Comparison of ENCODE assay signal across 1 fruit fly cellular context in the genomic region with DNA sequence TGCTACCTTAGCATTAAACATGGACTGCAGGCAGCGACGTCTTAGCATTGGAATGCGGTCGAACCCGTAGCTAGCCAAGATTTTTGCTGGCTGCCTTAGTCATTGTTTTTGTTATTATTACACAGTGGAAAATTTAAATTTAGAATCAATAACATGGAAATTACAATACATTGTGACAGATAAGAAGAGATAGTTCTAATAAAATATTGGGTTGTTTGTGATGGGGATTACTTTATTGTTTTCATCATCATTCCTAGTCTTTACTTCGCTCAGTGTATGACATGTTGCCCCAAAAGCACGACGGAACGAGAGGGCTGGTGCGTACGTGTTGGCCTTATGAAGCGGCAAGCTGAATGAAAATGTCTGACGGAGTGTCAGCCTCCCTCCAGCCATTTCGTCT.
TF ChIP-seq lines count a peak whose summit lies in the region.

No protein-coding gene starts in this region.

TF ChIP-seq in whole organism, embryonic, 481 proteins besides CTCF, POLR2A, EP300 and RAD21 (continued from another document and continues in another):
- no peak for TF ChIP-seq Trl (optimal IDR thresholded peaks at IDR 0.05; lab: Kevin White, UChicago)
- TF ChIP-seq Trl (GFP tag; optimal IDR thresholded peaks at IDR 0.05; lab: Kevin White, UChicago) = peak; percentile 83
- TF ChIP-seq psq (GFP tag; optimal IDR thresholded peaks at IDR 0.05; lab: Kevin White, UChicago) = no peak
- peak; percentile 66 for TF ChIP-seq pb (GFP tag; optimal IDR thresholded peaks at IDR 0.05; lab: Kevin White, UChicago)
- TF ChIP-seq PHDP (tag; optimal IDR thresholded peaks at IDR 0.05; lab: Kevin White, UChicago) = peak; percentile 84
- peak in 1 of 2 experiments; percentile 89 for TF ChIP-seq bsh (GFP tag; optimal IDR thresholded peaks at IDR 0.05; lab: Kevin White, UChicago)
- peak; percentile 48 for TF ChIP-seq tio (GFP tag; optimal IDR thresholded peaks at IDR 0.05; lab: Kevin White, UChicago)
- peak; percentile 52 for TF ChIP-seq CG7271 (tag; optimal IDR thresholded peaks at IDR 0.05; lab: Kevin White, UChicago)
- peak; percentile 68; the same call in 1 of the 2 replicates for TF ChIP-seq NFAT (GFP tag; IDR thresholded peaks at IDR 0.05; lab: Robert Waterston, UW)
- peak; percentile 85 for TF ChIP-seq esg (GFP tag; conservative IDR thresholded peaks at IDR 0.05; lab: Robert Waterston, UW)
- TF ChIP-seq Xbp1 (GFP tag; optimal IDR thresholded peaks at IDR 0.05; lab: Kevin White, UChicago) = peak; percentile 85
- TF ChIP-seq D19A (tag; optimal IDR thresholded peaks at IDR 0.05; lab: Kevin White, UChicago) = peak; percentile 75
- TF ChIP-seq CG33213 (GFP tag; optimal IDR thresholded peaks at IDR 0.05; lab: Kevin White, UChicago) = peak; percentile 74
- peak; percentile 79 for TF ChIP-seq tin (GFP tag; optimal IDR thresholded peaks at IDR 0.05; lab: Kevin White, UChicago)
- TF ChIP-seq Blimp-1 (GFP tag; optimal IDR thresholded peaks at IDR 0.05; lab: Kevin White, UChicago) = peak; percentile 77
- TF ChIP-seq CG11560 (tag; IDR thresholded peaks at IDR 0.05; lab: Robert Waterston, UW) = peak; percentile 62; the same call in 1 of the 3 replicates
- peak; percentile 88 for TF ChIP-seq CG14441 (GFP tag; IDR thresholded peaks at IDR 0.05; lab: Robert Waterston, UW)
- peak in 1 of 2 experiments; percentile 16 for TF ChIP-seq crp (GFP tag; optimal IDR thresholded peaks at IDR 0.05; lab: Kevin White, UChicago)
- TF ChIP-seq CG11093 (GFP tag; IDR thresholded peaks at IDR 0.05; lab: Robert Waterston, UW) = peak; percentile 76; the same call in 1 of the 3 replicates
- no peak for TF ChIP-seq unc-4 (GFP tag; IDR thresholded peaks at IDR 0.05; lab: Robert Waterston, UW; ENCODE audit: partially characterized antibody)
- TF ChIP-seq fd96Cb (tag; optimal IDR thresholded peaks at IDR 0.05; lab: Kevin White, UChicago) = peak; percentile 84
- peak; percentile 82 for TF ChIP-seq caup (GFP tag; optimal IDR thresholded peaks at IDR 0.05; lab: Kevin White, UChicago; ENCODE audit: severe bottlenecking)
- TF ChIP-seq shn (GFP tag; optimal IDR thresholded peaks at IDR 0.05; lab: Kevin White, UChicago) = peak; percentile 62
- TF ChIP-seq gcm2 (GFP tag; optimal IDR thresholded peaks at IDR 0.05; lab: Kevin White, UChicago) = peak; percentile 7
- peak; percentile 89 for TF ChIP-seq H2.0 (GFP tag; IDR thresholded peaks at IDR 0.05; lab: Robert Waterston, UW)
- peak; percentile 59 for TF ChIP-seq Max (GFP tag; optimal IDR thresholded peaks at IDR 0.05; lab: Kevin White, UChicago)
- peak; percentile 83 for TF ChIP-seq salm (tag; optimal IDR thresholded peaks at IDR 0.05; lab: Kevin White, UChicago)
- no peak for TF ChIP-seq CG17186 (GFP tag; optimal IDR thresholded peaks at IDR 0.05; lab: Kevin White, UChicago)
- TF ChIP-seq bigmax (GFP tag; optimal IDR thresholded peaks at IDR 0.05; lab: Kevin White, UChicago) = no peak
- peak; percentile 48 for TF ChIP-seq CG12155 (GFP tag; optimal IDR thresholded peaks at IDR 0.05; lab: Kevin White, UChicago)
- peak; percentile 51; the same call in 1 of the 3 replicates for TF ChIP-seq Optix (GFP tag; IDR thresholded peaks at IDR 0.05; lab: Robert Waterston, UW)
- peak; percentile 42 for TF ChIP-seq CG30020 (tag; optimal IDR thresholded peaks at IDR 0.05; lab: Kevin White, UChicago)
- peak; percentile 94 for TF ChIP-seq CG15269 (tag; optimal IDR thresholded peaks at IDR 0.05; lab: Kevin White, UChicago)
- TF ChIP-seq CG11723 (GFP tag; optimal IDR thresholded peaks at IDR 0.05; lab: Kevin White, UChicago) = peak; percentile 77
- TF ChIP-seq nom (GFP tag; optimal IDR thresholded peaks at IDR 0.05; lab: Kevin White, UChicago) = peak; percentile 88
- TF ChIP-seq ci (GFP tag; IDR thresholded peaks at IDR 0.05; lab: Robert Waterston, UW) = peak; percentile 94
- TF ChIP-seq stwl (tag; optimal IDR thresholded peaks at IDR 0.05; lab: Kevin White, UChicago) = no peak
- peak; percentile 81 for TF ChIP-seq lilli (GFP tag; optimal IDR thresholded peaks at IDR 0.05; lab: Kevin White, UChicago)
- TF ChIP-seq B-H1 (GFP tag; IDR thresholded peaks at IDR 0.05; lab: Robert Waterston, UW) = peak; percentile 76
- TF ChIP-seq fd3F (GFP tag; optimal IDR thresholded peaks at IDR 0.05; lab: Kevin White, UChicago) = peak; percentile 77
- no peak for TF ChIP-seq CG13894 (tag; optimal IDR thresholded peaks at IDR 0.05; lab: Kevin White, UChicago)
- TF ChIP-seq CG9817 (tag; optimal IDR thresholded peaks at IDR 0.05; lab: Kevin White, UChicago) = peak; percentile 86
- peak; percentile 78 for TF ChIP-seq slp2 (GFP tag; optimal IDR thresholded peaks at IDR 0.05; lab: Kevin White, UChicago)
- no peak for TF ChIP-seq hth (optimal IDR thresholded peaks at IDR 0.05; lab: Kevin White, UChicago)
- peak; percentile 67 for TF ChIP-seq zf30C (GFP tag; optimal IDR thresholded peaks at IDR 0.05; lab: Kevin White, UChicago)
- TF ChIP-seq CG12769 (tag; optimal IDR thresholded peaks at IDR 0.05; lab: Kevin White, UChicago) = peak; percentile 93
- no peak for TF ChIP-seq Elba2 (GFP tag; optimal IDR thresholded peaks at IDR 0.05; lab: Kevin White, UChicago)
- peak; percentile 37 for TF ChIP-seq trh (GFP tag; optimal IDR thresholded peaks at IDR 0.05; lab: Kevin White, UChicago)
- peak; percentile 84 for TF ChIP-seq ind (GFP tag; optimal IDR thresholded peaks at IDR 0.05; lab: Kevin White, UChicago)
- peak; percentile 84 for TF ChIP-seq CG2712 (tag; optimal IDR thresholded peaks at IDR 0.05; lab: Kevin White, UChicago)
- TF ChIP-seq CG7372 (GFP tag; IDR thresholded peaks at IDR 0.05; lab: Robert Waterston, UW) = peak; percentile 67
- no peak for TF ChIP-seq dan (GFP tag; IDR thresholded peaks at IDR 0.05; lab: Robert Waterston, UW)
- TF ChIP-seq Sry-δ (GFP tag; optimal IDR thresholded peaks at IDR 0.05; lab: Kevin White, UChicago) = peak; percentile 41
- no peak for TF ChIP-seq tna (GFP tag; IDR thresholded peaks at IDR 0.05; lab: Robert Waterston, UW; ENCODE audit: partially characterized antibody)
- TF ChIP-seq Taf1 (GFP tag; IDR thresholded peaks at IDR 0.05; lab: Robert Waterston, UW) = peak; percentile 68; the same call in 1 of the 2 replicates
- TF ChIP-seq CG8290 (GFP tag; optimal IDR thresholded peaks at IDR 0.05; lab: Kevin White, UChicago) = peak; percentile 56
- TF ChIP-seq CG8290 (tag; optimal IDR thresholded peaks at IDR 0.05; lab: Kevin White, UChicago) = peak in 1 of 2 experiments; percentile 93
- TF ChIP-seq Hr39 (optimal IDR thresholded peaks at IDR 0.05; lab: Kevin White, UChicago) = no peak
- peak; percentile 90 for TF ChIP-seq lab (GFP tag; optimal IDR thresholded peaks at IDR 0.05; lab: Kevin White, UChicago)
- TF ChIP-seq otp (GFP tag; IDR thresholded peaks at IDR 0.05; lab: Robert Waterston, UW) = peak; percentile 67; the same call in 2 of the 3 replicates
- no peak for TF ChIP-seq lov (optimal IDR thresholded peaks at IDR 0.05; lab: Kevin White, UChicago)
- TF ChIP-seq lov (GFP tag; IDR thresholded peaks at IDR 0.05; lab: Robert Waterston, UW) = peak; percentile 59; the same call in 1 of the 3 replicates
- peak; percentile 74 for TF ChIP-seq CG9437 (GFP tag; optimal IDR thresholded peaks at IDR 0.05; lab: Kevin White, UChicago)
- TF ChIP-seq CG5953 (GFP tag; IDR thresholded peaks at IDR 0.05; lab: Robert Waterston, UW) = peak; percentile 85
- TF ChIP-seq Fer3 (tag; optimal IDR thresholded peaks at IDR 0.05; lab: Kevin White, UChicago) = peak; percentile 86
- peak; percentile 93 for TF ChIP-seq Ets65A (GFP tag; lab: Kevin White, UChicago)
- peak; percentile 89 for TF ChIP-seq ttk (GFP tag; IDR thresholded peaks at IDR 0.05; lab: Robert Waterston, UW)
- no peak for TF ChIP-seq hb (GFP tag; IDR thresholded peaks at IDR 0.05; lab: Robert Waterston, UW; ENCODE audit: partially characterized antibody)
- TF ChIP-seq HLH54F (GFP tag; optimal IDR thresholded peaks at IDR 0.05; lab: Kevin White, UChicago) = peak; percentile 70
- no peak for TF ChIP-seq nerfin-2 (GFP tag; IDR thresholded peaks at IDR 0.05; lab: Robert Waterston, UW; ENCODE audit: partially characterized antibody)
- TF ChIP-seq CG10959 (GFP tag; IDR thresholded peaks at IDR 0.05; lab: Robert Waterston, UW) = peak; percentile 64
- TF ChIP-seq CG10979 (tag; optimal IDR thresholded peaks at IDR 0.05; lab: Kevin White, UChicago) = peak; percentile 82
- TF ChIP-seq CG8924 (tag; optimal IDR thresholded peaks at IDR 0.05; lab: Kevin White, UChicago) = peak; percentile 88
- peak; percentile 67 for TF ChIP-seq CG1602 (GFP tag; optimal IDR thresholded peaks at IDR 0.05; lab: Kevin White, UChicago)
- TF ChIP-seq CG14050 (GFP tag; IDR thresholded peaks at IDR 0.05; lab: Robert Waterston, UW) = peak; percentile 81
- TF ChIP-seq Rx (GFP tag; IDR thresholded peaks at IDR 0.05; lab: Robert Waterston, UW) = peak; percentile 70; the same call in 1 of the 2 replicates
- peak; percentile 76 for TF ChIP-seq run (tag; optimal IDR thresholded peaks at IDR 0.05; lab: Kevin White, UChicago)
- no peak for TF ChIP-seq sc (optimal IDR thresholded peaks at IDR 0.05; lab: Kevin White, UChicago)
- peak; percentile 16 for TF ChIP-seq sc (GFP tag; optimal IDR thresholded peaks at IDR 0.05; lab: Kevin White, UChicago)
- TF ChIP-seq kni (GFP tag; optimal IDR thresholded peaks at IDR 0.05; lab: Kevin White, UChicago) = peak; percentile 73
- TF ChIP-seq sna (GFP tag; IDR thresholded peaks at IDR 0.05; lab: Robert Waterston, UW; ENCODE audit: partially characterized antibody) = no peak
- peak; percentile 55 for TF ChIP-seq CG4404 (GFP tag; IDR thresholded peaks at IDR 0.05; lab: Robert Waterston, UW)
- 0 out of 2 replicates have a peak, but pooled peaks have one; percentile 42 for TF ChIP-seq ro (GFP tag; IDR thresholded peaks at IDR 0.05; lab: Robert Waterston, UW)
- peak; percentile 66 for TF ChIP-seq ERR (GFP tag; optimal IDR thresholded peaks at IDR 0.05; lab: Kevin White, UChicago)
- TF ChIP-seq Hmx (GFP tag; optimal IDR thresholded peaks at IDR 0.05; lab: Kevin White, UChicago) = no peak
- TF ChIP-seq CG2129 (GFP tag; IDR thresholded peaks at IDR 0.05; lab: Robert Waterston, UW; ENCODE audit: partially characterized antibody) = no peak
- peak; percentile 86 for TF ChIP-seq NfI (GFP tag; optimal IDR thresholded peaks at IDR 0.05; lab: Kevin White, UChicago)
- no peak for TF ChIP-seq CG6683 (GFP tag; optimal IDR thresholded peaks at IDR 0.05; lab: Kevin White, UChicago)
- peak; percentile 58 for TF ChIP-seq btn (GFP tag; optimal IDR thresholded peaks at IDR 0.05; lab: Kevin White, UChicago)
- no peak for TF ChIP-seq pan (optimal IDR thresholded peaks at IDR 0.05; lab: Kevin White, UChicago)
- peak in 1 of 2 experiments; percentile 91 for TF ChIP-seq pan (GFP tag; optimal IDR thresholded peaks at IDR 0.05 in 1 of 2, IDR thresholded peaks at IDR 0.05 in 1 of 2)
- peak; percentile 67 for TF ChIP-seq CG3407 (GFP tag; optimal IDR thresholded peaks at IDR 0.05; lab: Kevin White, UChicago)
- TF ChIP-seq wdn (GFP tag; IDR thresholded peaks at IDR 0.05; lab: Robert Waterston, UW) = peak; percentile 50
- peak; percentile 73 for TF ChIP-seq Antp (GFP tag; optimal IDR thresholded peaks at IDR 0.05; lab: Kevin White, UChicago)
- peak in 1 of 3 experiments; percentile 67 for TF ChIP-seq lola (GFP tag; optimal IDR thresholded peaks at IDR 0.05; lab: Kevin White, UChicago)
- peak; percentile 64 for TF ChIP-seq CG18764 (GFP tag; optimal IDR thresholded peaks at IDR 0.05; lab: Kevin White, UChicago)
- TF ChIP-seq CG5245 (GFP tag; optimal IDR thresholded peaks at IDR 0.05; lab: Kevin White, UChicago) = peak; percentile 73
- peak; percentile 72; the same call in 1 of the 2 replicates for TF ChIP-seq CG17612 (GFP tag; IDR thresholded peaks at IDR 0.05; lab: Robert Waterston, UW)
- no peak for TF ChIP-seq Dref (GFP tag; IDR thresholded peaks at IDR 0.05; lab: Robert Waterston, UW)
- no peak for TF ChIP-seq CG9797 (GFP tag; optimal IDR thresholded peaks at IDR 0.05; lab: Kevin White, UChicago)
- TF ChIP-seq dm (GFP tag; optimal IDR thresholded peaks at IDR 0.05; lab: Kevin White, UChicago) = peak; percentile 52
- peak; percentile 78 for TF ChIP-seq Asciz (GFP tag; optimal IDR thresholded peaks at IDR 0.05; lab: Kevin White, UChicago)
- TF ChIP-seq yki (optimal IDR thresholded peaks at IDR 0.05; lab: Kevin White, UChicago) = no peak
- TF ChIP-seq CG10366 (GFP tag; IDR thresholded peaks at IDR 0.05; lab: Robert Waterston, UW) = peak; percentile 86
- peak; percentile 75 for TF ChIP-seq bcd (GFP tag; optimal IDR thresholded peaks at IDR 0.05; lab: Kevin White, UChicago)
- no peak for TF ChIP-seq Stat92E (GFP tag; optimal IDR thresholded peaks at IDR 0.05; lab: Kevin White, UChicago)
- TF ChIP-seq CG12659 (GFP tag; optimal IDR thresholded peaks at IDR 0.05; lab: Kevin White, UChicago) = peak; percentile 81
- no peak for TF ChIP-seq ab (GFP tag; optimal IDR thresholded peaks at IDR 0.05; lab: Kevin White, UChicago)
- peak; percentile 76 for TF ChIP-seq CG4820 (GFP tag; optimal IDR thresholded peaks at IDR 0.05; lab: Kevin White, UChicago)
- no peak for TF ChIP-seq lbe (GFP tag; optimal IDR thresholded peaks at IDR 0.05; lab: Kevin White, UChicago)
- TF ChIP-seq chif (GFP tag; optimal IDR thresholded peaks at IDR 0.05; lab: Kevin White, UChicago) = peak; percentile 72 to 83
- TF ChIP-seq twi (tag; optimal IDR thresholded peaks at IDR 0.05; lab: Kevin White, UChicago) = peak; percentile 49
- TF ChIP-seq Ets97D (GFP tag; optimal IDR thresholded peaks at IDR 0.05; lab: Kevin White, UChicago) = no peak
- TF ChIP-seq CG16863 (GFP tag; optimal IDR thresholded peaks at IDR 0.05; lab: Kevin White, UChicago) = peak; percentile 73
- peak; percentile 74 for TF ChIP-seq CG11398 (GFP tag; optimal IDR thresholded peaks at IDR 0.05; lab: Kevin White, UChicago)
- peak; percentile 81 for TF ChIP-seq gcm (GFP tag; optimal IDR thresholded peaks at IDR 0.05; lab: Kevin White, UChicago)
- peak; percentile 83 for TF ChIP-seq CG4424 (GFP tag; optimal IDR thresholded peaks at IDR 0.05; lab: Kevin White, UChicago)
- peak; percentile 42 for TF ChIP-seq CG8359 (GFP tag; optimal IDR thresholded peaks at IDR 0.05; lab: Kevin White, UChicago; ENCODE audit: borderline replicate concordance)
- TF ChIP-seq CG4707 (GFP tag; optimal IDR thresholded peaks at IDR 0.05; lab: Kevin White, UChicago) = peak; percentile 73
- TF ChIP-seq CG15601 (tag; optimal IDR thresholded peaks at IDR 0.05; lab: Kevin White, UChicago) = peak; percentile 62
- no peak for TF ChIP-seq hbn (GFP tag; IDR thresholded peaks at IDR 0.05; lab: Robert Waterston, UW; ENCODE audit: partially characterized antibody)
- TF ChIP-seq CG6813 (GFP tag; optimal IDR thresholded peaks at IDR 0.05; lab: Kevin White, UChicago) = peak; percentile 72
- peak; percentile 83 for TF ChIP-seq pnt (GFP tag; optimal IDR thresholded peaks at IDR 0.05; lab: Kevin White, UChicago)
- TF ChIP-seq CG1024 (GFP tag; IDR thresholded peaks at IDR 0.05; lab: Robert Waterston, UW) = peak; percentile 70; the same call in 1 of the 2 replicates
